Worm (Caenorhabditis elegans) whole organism, L4 larva: ENCODE results near the gene flcn-1.

Experiments
- D1046.2 ChIP-seq: fragments of 200-800 bp; sonication (Bioruptor generic); IDR thresholded peaks from 2 replicates; pipeline ENCODE4 v1.3.6; 2022; ENCODE audit warnings: missing genetic modification characterization, missing compliant biosample characterization
- F37D6.2 ChIP-seq: sonication (generic microtip); optimal IDR thresholded peaks from 2 replicates; lab custom pipeline; 2016; ENCODE audit warnings: mild to moderate bottlenecking, missing genetic modification characterization, missing compliant biosample characterization
- T26A8.4 ChIP-seq: fragments of 200-800 bp; sonication (Bioruptor generic); IDR thresholded peaks from 2 replicates; pipeline ENCODE4 v1.3.6; 2022; ENCODE audit warnings: missing genetic modification characterization, missing compliant biosample characterization
- Y105C5A.15 ChIP-seq: fragments of 200-800 bp; sonication (Bioruptor generic); IDR thresholded peaks from 2 replicates; pipeline ENCODE4 v1.3.6; 2022; ENCODE audit warnings: missing genetic modification characterization, missing compliant biosample characterization
- Y75B8A.6 ChIP-seq: fragments of 200-800 bp; sonication (Bioruptor generic); IDR thresholded peaks from 2 replicates; pipeline ENCODE4 v1.3.6; 2022; ENCODE audit warnings: missing genetic modification reagents, missing genetic modification characterization, missing compliant biosample characterization
- ZK337.2 ChIP-seq: fragments of 200-800 bp; sonication (Bioruptor generic); IDR thresholded peaks from 2 replicates; pipeline ENCODE4 v1.3.6; 2022; ENCODE audit warnings: missing genetic modification reagents, missing genetic modification characterization, missing compliant biosample characterization
- ZK546.5 ChIP-seq, 2 experiments: sonication (generic microtip); optimal IDR thresholded peaks; 2 replicates each; lab custom pipeline; 2017; ENCODE audit warnings: missing biosample characterization in 2 of 2, missing genetic modification characterization in 2 of 2
- aha-1 ChIP-seq: fragments of 150-350 bp; peaks from one replicate; lab custom pipeline; 2014; ENCODE audit warnings: missing biosample characterization, missing genetic modification characterization
- aly-2 ChIP-seq: sonication (generic microtip); optimal IDR thresholded peaks from 2 replicates; lab custom pipeline; 2018; ENCODE audit warnings: missing biosample characterization, missing genetic modification characterization
- ceh-28 ChIP-seq: fragments of 150-350 bp; optimal IDR thresholded peaks from 2 replicates; lab custom pipeline; 2014; ENCODE audit warnings: missing biosample characterization, missing genetic modification reagents, missing genetic modification characterization
- ces-1 ChIP-seq: fragments of 150-350 bp; sonication (generic microtip); optimal IDR thresholded peaks from 4 replicates; lab custom pipeline; 2014; ENCODE audit warnings: missing biosample characterization, missing genetic modification reagents, missing genetic modification characterization
- daf-12 ChIP-seq: fragments of 150-350 bp; optimal IDR thresholded peaks from 2 replicates; lab custom pipeline; 2014; ENCODE audit warnings: missing biosample characterization, missing genetic modification reagents, missing genetic modification characterization
- daf-16 ChIP-seq, 3 experiments: sonication (generic microtip); optimal IDR thresholded peaks; 2 replicates each; lab custom pipeline; 2016 to 2017; ENCODE audit warnings: missing genetic modification characterization in 3 of 3, missing genetic modification reagents in 3 of 3, mild to moderate bottlenecking in 2 of 3, missing compliant biosample characterization in 2 of 3, missing biosample characterization in 1 of 3, moderate library complexity in 1 of 3
- daf-8 ChIP-seq: fragments of 200-800 bp; sonication (Bioruptor generic); IDR thresholded peaks from 2 replicates; pipeline ENCODE4 v1.3.6; 2022; ENCODE audit warnings: missing genetic modification characterization, missing compliant biosample characterization
- dmd-8 ChIP-seq: fragments of 200-800 bp; sonication (Bioruptor generic); IDR thresholded peaks from 2 replicates; pipeline ENCODE4 v1.3.6; 2022; ENCODE audit warnings: missing genetic modification characterization, missing compliant biosample characterization
- dmd-9 ChIP-seq: fragments of 200-800 bp; sonication (Bioruptor generic); IDR thresholded peaks from 2 replicates; pipeline ENCODE4 v1.3.6; 2022; ENCODE audit warnings: missing genetic modification reagents, missing genetic modification characterization, missing compliant biosample characterization
- duxl-1 ChIP-seq: sonication (generic microtip); optimal IDR thresholded peaks from 2 replicates; lab custom pipeline; 2016; ENCODE audit warnings: mild to moderate bottlenecking, missing genetic modification characterization, moderate library complexity, missing compliant biosample characterization; ENCODE audit not compliant: poor library complexity
- dve-1 ChIP-seq: sonication (generic microtip); optimal IDR thresholded peaks from 2 replicates; lab custom pipeline; 2017; ENCODE audit warnings: antibody characterized with exemption, mild to moderate bottlenecking, missing genetic modification characterization, missing compliant biosample characterization; ENCODE audit not compliant: insufficient read depth
- egl-27 ChIP-seq: sonication (generic microtip); optimal IDR thresholded peaks from 3 replicates; lab custom pipeline; 2017; ENCODE audit warnings: missing biosample characterization, missing genetic modification reagents, missing genetic modification characterization
- gei-8 ChIP-seq: fragments of 200-800 bp; sonication (Bioruptor generic); optimal IDR thresholded peaks from 2 replicates; lab custom pipeline; 2018; ENCODE audit warnings: mild to moderate bottlenecking, missing genetic modification characterization, missing compliant biosample characterization
- hlh-30 ChIP-seq: sonication (generic microtip); optimal IDR thresholded peaks from 2 replicates; lab custom pipeline; 2017; ENCODE audit warnings: antibody characterized with exemption, mild to moderate bottlenecking, missing genetic modification characterization, missing compliant biosample characterization; ENCODE audit not compliant: insufficient read depth
- hmg-1.1 ChIP-seq: fragments of 200-800 bp; sonication (Bioruptor generic); IDR thresholded peaks from 2 replicates; pipeline ENCODE4 v1.3.6; 2022; ENCODE audit warnings: missing genetic modification reagents, missing genetic modification characterization, missing compliant biosample characterization
- jun-1 ChIP-seq: fragments of 150-350 bp; optimal IDR thresholded peaks from 2 replicates; lab custom pipeline; 2014; ENCODE audit warnings: missing biosample characterization, missing genetic modification reagents, missing genetic modification characterization
- lim-7 ChIP-seq: fragments of 200-800 bp; sonication (Bioruptor generic); IDR thresholded peaks from 2 replicates; pipeline ENCODE4 v1.3.6; 2022; ENCODE audit warnings: missing genetic modification characterization, missing compliant biosample characterization
- lin-13 ChIP-seq: fragments of 150-350 bp; optimal IDR thresholded peaks from 2 replicates; lab custom pipeline; 2014; ENCODE audit warnings: missing biosample characterization, missing genetic modification reagents, missing genetic modification characterization
- lin-15B ChIP-seq: fragments of 150-350 bp; sonication (generic microtip); optimal IDR thresholded peaks from 3 replicates; lab custom pipeline; 2014; ENCODE audit warnings: missing biosample characterization, missing genetic modification characterization
- lin-29 ChIP-seq: fragments of 200-800 bp; sonication (Bioruptor generic); IDR thresholded peaks from 2 replicates; pipeline ENCODE4 v1.3.6; 2022; ENCODE audit warnings: missing genetic modification reagents, missing genetic modification characterization, missing compliant biosample characterization
- lin-38 ChIP-seq: fragments of 200-800 bp; sonication (Bioruptor generic); IDR thresholded peaks from 2 replicates; pipeline ENCODE4 v1.3.6; 2022; ENCODE audit warnings: missing genetic modification reagents, missing genetic modification characterization, missing compliant biosample characterization
- lsy-2 ChIP-seq, 2 experiments: fragments of 150-350 bp in 1 of 2; sonication (generic microtip) in 1 of 2; optimal IDR thresholded peaks; 2 replicates each; lab custom pipeline; 2014 to 2017; ENCODE audit warnings: missing biosample characterization in 2 of 2, missing genetic modification characterization in 2 of 2
- madf-5 ChIP-seq, 2 experiments: fragments of 200-800 bp; sonication (Bioruptor generic); IDR thresholded peaks; 2 replicates each; pipeline ENCODE4 v1.3.6; 2022; ENCODE audit warnings: missing compliant biosample characterization in 2 of 2, missing genetic modification characterization in 2 of 2
- madf-9 ChIP-seq: fragments of 200-800 bp; sonication (Bioruptor generic); conservative IDR thresholded peaks from 2 replicates; pipeline ENCODE4 v1.3.6; 2022; ENCODE audit warnings: missing genetic modification reagents, missing genetic modification characterization, missing compliant biosample characterization
- mdl-1 ChIP-seq, 2 experiments: fragments of 150-350 bp in 1 of 2; sonication (generic microtip) in 1 of 2; optimal IDR thresholded peaks; 2 replicates each; lab custom pipeline; 2014 to 2017; ENCODE audit warnings: missing biosample characterization in 2 of 2, missing genetic modification characterization in 2 of 2
- mxl-2 ChIP-seq: fragments of 200-800 bp; sonication (Bioruptor generic); conservative IDR thresholded peaks from 2 replicates; pipeline ENCODE4 v1.3.6; 2022; ENCODE audit warnings: missing genetic modification reagents, missing genetic modification characterization, missing compliant biosample characterization
- nhr-10 ChIP-seq: fragments of 150-350 bp; optimal IDR thresholded peaks from 2 replicates; lab custom pipeline; 2014; ENCODE audit warnings: missing biosample characterization, missing genetic modification characterization
- nhr-11 ChIP-seq: fragments of 150-350 bp; optimal IDR thresholded peaks from 2 replicates; lab custom pipeline; 2014; ENCODE audit warnings: missing biosample characterization, missing genetic modification characterization
- nhr-28 ChIP-seq: fragments of 150-350 bp; optimal IDR thresholded peaks from 2 replicates; lab custom pipeline; 2014; ENCODE audit warnings: missing biosample characterization, missing genetic modification characterization
- nhr-41 ChIP-seq: fragments of 200-800 bp; sonication (Bioruptor generic); IDR thresholded peaks from 2 replicates; pipeline ENCODE4 v1.3.6; 2022; ENCODE audit warnings: missing genetic modification reagents, missing genetic modification characterization, missing compliant biosample characterization
- nhr-77 ChIP-seq: fragments of 150-350 bp; optimal IDR thresholded peaks from 2 replicates; lab custom pipeline; 2014; ENCODE audit warnings: missing biosample characterization, missing genetic modification characterization
- pha-4 ChIP-seq, 2 experiments: fragments of 150-350 bp in 1 of 2; fragments of 200-800 bp in 1 of 2; sonication (Bioruptor generic) in 1 of 2; IDR thresholded peaks in 1 of 2; optimal IDR thresholded peaks in 1 of 2; 2 replicates each; pipeline versions ENCODE4 v1.3.6 to Lab custom; 2014 to 2022; ENCODE audit warnings: missing genetic modification characterization in 2 of 2, missing genetic modification reagents in 2 of 2, missing biosample characterization in 1 of 2, missing compliant biosample characterization in 1 of 2
- php-3 ChIP-seq: fragments of 200-800 bp; sonication (Bioruptor generic); IDR thresholded peaks from 2 replicates; pipeline ENCODE4 v1.3.6; 2022; ENCODE audit warnings: missing genetic modification reagents, missing genetic modification characterization, missing compliant biosample characterization
- rbr-2 ChIP-seq: sonication (generic microtip); optimal IDR thresholded peaks from 2 replicates; lab custom pipeline; 2016; ENCODE audit warnings: missing genotype, missing genetic modification characterization, missing compliant biosample characterization
- snpc-4 ChIP-seq: fragments of 150-350 bp; optimal IDR thresholded peaks from 2 replicates; lab custom pipeline; 2014; ENCODE audit warnings: missing biosample characterization, missing genetic modification characterization
- unc-130 ChIP-seq: sonication (generic microtip); optimal IDR thresholded peaks from 2 replicates; lab custom pipeline; 2016; ENCODE audit warnings: missing genetic modification reagents, missing genetic modification characterization, missing compliant biosample characterization
- unc-39 ChIP-seq: sonication (generic microtip); optimal IDR thresholded peaks from 2 replicates; lab custom pipeline; 2017; ENCODE audit warnings: missing biosample characterization, missing genetic modification characterization
- unc-62 ChIP-seq, 3 experiments: fragments of 150-350 bp in 1 of 3; sonication (generic microtip); optimal IDR thresholded peaks in 2 of 3; peaks in 1 of 3; 1 replicate in 1 of 3; 2 replicates in 2 of 3; lab custom pipeline; 2014 to 2017; ENCODE audit warnings: missing biosample characterization in 3 of 3, missing genetic modification characterization in 3 of 3, missing genetic modification reagents in 3 of 3, missing genotype in 1 of 3
- vab-7 ChIP-seq: fragments of 200-800 bp; sonication (Bioruptor generic); IDR thresholded peaks from 2 replicates; pipeline ENCODE4 v1.3.6; 2022; ENCODE audit warnings: missing genetic modification reagents, missing genetic modification characterization, missing compliant biosample characterization
- zag-1 ChIP-seq: fragments of 150-350 bp; optimal IDR thresholded peaks from 2 replicates; lab custom pipeline; 2014; ENCODE audit warnings: missing biosample characterization, missing genetic modification characterization
- zfp-2 ChIP-seq: sonication (generic microtip); optimal IDR thresholded peaks from 2 replicates; lab custom pipeline; 2016; ENCODE audit warnings: mild to moderate bottlenecking, missing genetic modification characterization, missing compliant biosample characterization
- zfp-3 ChIP-seq: fragments of 200-800 bp; sonication (Bioruptor generic); conservative IDR thresholded peaks from 2 replicates; pipeline ENCODE4 v1.3.6; 2022; ENCODE audit warnings: missing genetic modification reagents, missing genetic modification characterization, missing compliant biosample characterization
- zip-11 ChIP-seq: fragments of 200-800 bp; sonication (Bioruptor generic); IDR thresholded peaks from 2 replicates; pipeline ENCODE4 v1.3.6; 2022; ENCODE audit warnings: missing genetic modification characterization, missing compliant biosample characterization

flcn-1 gene

DNA sequence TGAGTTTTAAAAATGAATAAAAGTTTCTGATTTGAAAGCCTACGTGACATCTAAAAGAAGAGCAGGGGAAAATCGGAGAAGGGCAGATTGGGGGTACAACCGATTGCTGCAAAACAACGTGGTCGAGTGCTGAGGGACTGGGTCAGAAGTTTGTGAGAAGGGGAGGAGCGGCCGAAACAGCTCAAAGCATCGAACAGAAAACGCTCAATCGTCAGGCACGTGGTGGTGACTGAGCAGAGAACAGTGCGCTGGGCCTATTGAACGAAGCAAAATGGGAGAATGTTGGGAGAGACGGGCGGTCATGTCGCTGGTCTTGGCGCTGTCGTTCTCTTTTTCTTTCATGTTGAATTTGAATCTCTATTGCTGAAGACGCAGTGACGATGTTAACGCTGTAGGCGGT is 37.4 kb upstream of the flcn-1 start (continued):
- no peak for TF ChIP-seq nhr-41 (GFP tag; lab: Robert Waterston, UW)
- TF ChIP-seq hlh-30 (tag; lab: Kevin White, UChicago): peak; percentile 92
- peak; percentile 64 to 93 for TF ChIP-seq mdl-1 (tag; optimal IDR thresholded peaks at IDR 0.05; lab: Kevin White, UChicago)
- TF ChIP-seq lin-29 (GFP tag; lab: Robert Waterston, UW): no peak
- TF ChIP-seq aly-2 (tag; lab: Kevin White, UChicago): no peak
- TF ChIP-seq Y105C5A.15 (GFP tag; lab: Robert Waterston, UW): 0 out of 2 replicates have a peak, but pooled peaks have one; percentile 55
- no peak for TF ChIP-seq zip-11 (GFP tag; lab: Robert Waterston, UW)
- no peak for TF ChIP-seq vab-7
- peak; percentile 46 for TF ChIP-seq gei-8
- no peak for TF ChIP-seq madf-5 (GFP tag; IDR thresholded peaks at IDR 0.05; lab: Robert Waterston, UW)
- TF ChIP-seq ZK337.2 (GFP tag; lab: Robert Waterston, UW): no peak
- TF ChIP-seq D1046.2: no peak
- TF ChIP-seq egl-27 (tag; lab: Kevin White, UChicago): no peak
- peak; percentile 86 for TF ChIP-seq nhr-28 (tag; lab: Kevin White, UChicago)
- peak; percentile 56 for TF ChIP-seq lin-13 (GFP tag; lab: Kevin White, UChicago)
- 0 out of 2 replicates have a peak, but pooled peaks have one; percentile 56 for TF ChIP-seq dmd-8 (GFP tag; lab: Robert Waterston, UW)
- 0 out of 2 replicates have a peak, but pooled peaks have one; percentile 46 for TF ChIP-seq T26A8.4 (GFP tag; lab: Robert Waterston, UW)
- TF ChIP-seq F37D6.2 (tag; lab: Kevin White, UChicago): no peak
- no peak for TF ChIP-seq mxl-2 (GFP tag; lab: Robert Waterston, UW)
- peak in 1 of 2 experiments; percentile 54 for TF ChIP-seq lsy-2 (tag; optimal IDR thresholded peaks at IDR 0.05; lab: Kevin White, UChicago)
- TF ChIP-seq ceh-28 (tag; lab: Kevin White, UChicago): no peak
- no peak for TF ChIP-seq daf-8 (GFP tag; lab: Robert Waterston, UW)
- TF ChIP-seq lin-38 (GFP tag; lab: Robert Waterston, UW): peak; percentile 17; the same call in 1 of the 2 replicates
- 0 out of 2 replicates have a peak, but pooled peaks have one; percentile 27 for TF ChIP-seq dmd-9
- TF ChIP-seq jun-1: no peak
- TF ChIP-seq unc-130 (GFP tag; lab: Kevin White, UChicago): no peak
- peak; percentile 99 for TF ChIP-seq aha-1 (tag; lab: Kevin White, UChicago)
- TF ChIP-seq duxl-1: peak; percentile 43
- TF ChIP-seq snpc-4: no peak
- no peak for TF ChIP-seq ZK546.5 (tag; optimal IDR thresholded peaks at IDR 0.05; lab: Kevin White, UChicago)
- TF ChIP-seq zfp-3 (GFP tag; lab: Robert Waterston, UW): no peak
- 0 out of 2 replicates have a peak, but pooled peaks have one; percentile 49 for TF ChIP-seq Y75B8A.6 (GFP tag; lab: Robert Waterston, UW)
- TF ChIP-seq nhr-10: peak; percentile 73
- TF ChIP-seq pha-4 (GFP tag; IDR thresholded peaks at IDR 0.05; lab: Robert Waterston, UW): no peak
- TF ChIP-seq pha-4 (tag; optimal IDR thresholded peaks at IDR 0.05; lab: Kevin White, UChicago): no peak
- peak; percentile 67 for TF ChIP-seq nhr-77 (tag; lab: Kevin White, UChicago)
- no peak for TF ChIP-seq php-3 (GFP tag; lab: Robert Waterston, UW)
- peak in 1 of 2 experiments; percentile 56 for TF ChIP-seq unc-62 (GFP tag; optimal IDR thresholded peaks at IDR 0.05 in 1 of 2; lab: Kevin White, UChicago)
- TF ChIP-seq unc-62 (tag; optimal IDR thresholded peaks at IDR 0.05; lab: Kevin White, UChicago): no peak
- peak in 1 of 2 experiments; percentile 17 for TF ChIP-seq daf-16 (GFP tag; optimal IDR thresholded peaks at IDR 0.05; lab: Kevin White, UChicago)
- TF ChIP-seq daf-16 (tag; optimal IDR thresholded peaks at IDR 0.05; lab: Kevin White, UChicago): peak; percentile 26
- no peak for TF ChIP-seq ces-1 (GFP tag; lab: Kevin White, UChicago)
- peak; percentile 70 for TF ChIP-seq dve-1 (tag; lab: Kevin White, UChicago)
- TF ChIP-seq zag-1 (tag; lab: Kevin White, UChicago): no peak
- no peak for TF ChIP-seq daf-12
- TF ChIP-seq lin-15B: no peak
- TF ChIP-seq unc-39 (tag; lab: Kevin White, UChicago): no peak
- TF ChIP-seq hmg-1.1 (GFP tag; lab: Robert Waterston, UW): peak; percentile 66
- no peak for TF ChIP-seq zfp-2 (tag; lab: Kevin White, UChicago)
- peak; percentile 58; the same call in 1 of the 2 replicates for TF ChIP-seq lim-7 (GFP tag; lab: Robert Waterston, UW)
- peak; percentile 43 for TF ChIP-seq rbr-2
- no peak for TF ChIP-seq madf-9
- TF ChIP-seq nhr-11 (tag; lab: Kevin White, UChicago): peak; percentile 84
